In genomic region chr3L:4618865-4619496, dm6 we compare ENCODE assay signal across 3 fruit fly cellular contexts.
A peak's percentile ranks its signal among the peaks of the same experiment; 100 is the strongest.
TF ChIP-seq lines count a peak whose summit lies in the region.

No protein-coding gene starts in this region.

- TF ChIP-seq CTCF in whole organism, embryonic (GFP tag; optimal IDR thresholded peaks at IDR 0.05; lab: Kevin White, UChicago), result no peak

TF ChIP-seq in whole organism, embryonic, 481 proteins besides CTCF, POLR2A, EP300 and RAD21 (continues in another document):
- peak; percentile 24 for TF ChIP-seq fd96Cb (tag; optimal IDR thresholded peaks at IDR 0.05; lab: Kevin White, UChicago)
- peak; percentile 39 for TF ChIP-seq CG10979 (tag; optimal IDR thresholded peaks at IDR 0.05; lab: Kevin White, UChicago)
- no peak for TF ChIP-seq esg (GFP tag; conservative IDR thresholded peaks at IDR 0.05; lab: Robert Waterston, UW)
- peak; percentile 33; the same call in 1 of the 3 replicates for TF ChIP-seq row (GFP tag; IDR thresholded peaks at IDR 0.05; lab: Robert Waterston, UW)
- TF ChIP-seq CG18599 (GFP tag; optimal IDR thresholded peaks at IDR 0.05; lab: Kevin White, UChicago), result peak; percentile 26
- TF ChIP-seq sd (tag; optimal IDR thresholded peaks at IDR 0.05; lab: Kevin White, UChicago), result peak; percentile 62
- 0 out of 2 replicates have a peak, but pooled peaks have one; percentile 17 for TF ChIP-seq sisA (GFP tag; IDR thresholded peaks at IDR 0.05; lab: Robert Waterston, UW)
- TF ChIP-seq CG18011 (GFP tag; optimal IDR thresholded peaks at IDR 0.05; lab: Kevin White, UChicago), result no peak
- peak; percentile 3 for TF ChIP-seq Sox100B (GFP tag; optimal IDR thresholded peaks at IDR 0.05; lab: Kevin White, UChicago)
- peak; percentile 26 for TF ChIP-seq D19B (GFP tag; optimal IDR thresholded peaks at IDR 0.05; lab: Kevin White, UChicago)
- TF ChIP-seq gfzf (GFP tag; optimal IDR thresholded peaks at IDR 0.05; lab: Kevin White, UChicago), result no peak
- peak; percentile 79 for TF ChIP-seq sens (GFP tag; lab: Kevin White, UChicago)
- 0 out of 2 replicates have a peak, but pooled peaks have one; percentile 4 for TF ChIP-seq lmd (GFP tag; IDR thresholded peaks at IDR 0.05; lab: Robert Waterston, UW)
- peak; percentile 53 for TF ChIP-seq CG11504 (tag; optimal IDR thresholded peaks at IDR 0.05; lab: Kevin White, UChicago)
- TF ChIP-seq CG18262 (tag; optimal IDR thresholded peaks at IDR 0.05; lab: Kevin White, UChicago), result peak; percentile 37
- TF ChIP-seq slbo (GFP tag; IDR thresholded peaks at IDR 0.05; lab: Robert Waterston, UW), result peak; percentile 16; the same call in 1 of the 2 replicates
- TF ChIP-seq CG3281 (GFP tag; optimal IDR thresholded peaks at IDR 0.05; lab: Kevin White, UChicago), result peak; percentile 15
- TF ChIP-seq CG2678 (tag; optimal IDR thresholded peaks at IDR 0.05; lab: Kevin White, UChicago), result peak; percentile 4
- peak; percentile 94 for TF ChIP-seq onecut (GFP tag; IDR thresholded peaks at IDR 0.05; lab: Robert Waterston, UW)
- TF ChIP-seq scrt (GFP tag; optimal IDR thresholded peaks at IDR 0.05; lab: Kevin White, UChicago), result peak; percentile 14
- TF ChIP-seq Blimp-1 (GFP tag; optimal IDR thresholded peaks at IDR 0.05; lab: Kevin White, UChicago), result peak; percentile 23
- TF ChIP-seq az2 (GFP tag; optimal IDR thresholded peaks at IDR 0.05; lab: Kevin White, UChicago), result no peak
- TF ChIP-seq Bdp1 (GFP tag; optimal IDR thresholded peaks at IDR 0.05; lab: Kevin White, UChicago), result no peak
- TF ChIP-seq cg (GFP tag; optimal IDR thresholded peaks at IDR 0.05; lab: Kevin White, UChicago), result no peak
- no peak for TF ChIP-seq jigr1 (GFP tag; IDR thresholded peaks at IDR 0.05; lab: Robert Waterston, UW)
- TF ChIP-seq CG10321 (GFP tag; IDR thresholded peaks at IDR 0.05; lab: Robert Waterston, UW), result no peak
- TF ChIP-seq D19A (tag; optimal IDR thresholded peaks at IDR 0.05; lab: Kevin White, UChicago), result peak; percentile 90
- TF ChIP-seq dmrt99B (tag; optimal IDR thresholded peaks at IDR 0.05; lab: Kevin White, UChicago), result peak; percentile 32
- no peak for TF ChIP-seq CG4360 (GFP tag; IDR thresholded peaks at IDR 0.05; lab: Robert Waterston, UW)
- TF ChIP-seq B-H1 (GFP tag; IDR thresholded peaks at IDR 0.05; lab: Robert Waterston, UW), result no peak

TF ChIP-seq in whole organism, prepupa, 60 proteins besides CTCF, POLR2A, EP300 and RAD21:
- no peak for TF ChIP-seq Smox (GFP tag; optimal IDR thresholded peaks at IDR 0.05; lab: Kevin White, UChicago)
- no peak for TF ChIP-seq CG15336 (GFP tag; IDR thresholded peaks at IDR 0.05; lab: Robert Waterston, UW)
- TF ChIP-seq CG16779 (tag; optimal IDR thresholded peaks at IDR 0.05; lab: Kevin White, UChicago), result no peak
- TF ChIP-seq Blimp-1 (GFP tag; optimal IDR thresholded peaks at IDR 0.05; lab: Kevin White, UChicago), result no peak
- TF ChIP-seq eg (GFP tag; IDR thresholded peaks at IDR 0.05; lab: Robert Waterston, UW), result no peak
- TF ChIP-seq Ets96B (tag; optimal IDR thresholded peaks at IDR 0.05; lab: Kevin White, UChicago), result peak; percentile 46

TF ChIP-seq in whole organism, pupa, 21 proteins besides CTCF, POLR2A, EP300 and RAD21:
- TF ChIP-seq CG8159 (tag; optimal IDR thresholded peaks at IDR 0.05; lab: Kevin White, UChicago), result peak; percentile 23
- no peak for TF ChIP-seq gl (tag; optimal IDR thresholded peaks at IDR 0.05; lab: Kevin White, UChicago)
- TF ChIP-seq CG8301 (tag; optimal IDR thresholded peaks at IDR 0.05; lab: Kevin White, UChicago), result peak; percentile 8

Comparison
In these comparisons a context has a peak if more than half of its experiments do, and no peak if none do; other contexts are left out.
1. Of the 7 proteins assayed by ChIP-seq in both whole organism, embryonic and whole organism, prepupa: peak only in whole organism, embryonic: Blimp-1; only in whole organism, prepupa: none; in both: none; in neither: 6.